Worm (Caenorhabditis elegans) whole organism, L4 larva: Measurements from ENCODE around the gene F07C6.4.

Experiments used
- F26F4.8 ChIP-seq: fragments of 200-800 bp; sonication (Bioruptor generic); conservative IDR thresholded peaks from 2 replicates; pipeline ENCODE4 v1.3.6; 2022; ENCODE audit warnings: missing genetic modification characterization, missing compliant biosample characterization
- ztf-11 ChIP-seq: fragments of 150-350 bp; optimal IDR thresholded peaks from 2 replicates; lab custom pipeline; 2014; ENCODE audit warnings: missing biosample characterization, missing genetic modification characterization

ce11 chrIV:12835363-12835762 is 29.6 kb downstream of the F07C6.4 start:
- TF ChIP-seq ztf-11 (tag; lab: Kevin White, UChicago) (no peak), F26F4.8 (GFP tag; lab: Robert Waterston, UW) (no peak)
